Fruit fly (Drosophila melanogaster): Measurements from ENCODE around the gene ScsbetaA.
A peak's percentile ranks its signal among the peaks of the same experiment; 100 is the strongest.

The ScsbetaA gene

DNA sequence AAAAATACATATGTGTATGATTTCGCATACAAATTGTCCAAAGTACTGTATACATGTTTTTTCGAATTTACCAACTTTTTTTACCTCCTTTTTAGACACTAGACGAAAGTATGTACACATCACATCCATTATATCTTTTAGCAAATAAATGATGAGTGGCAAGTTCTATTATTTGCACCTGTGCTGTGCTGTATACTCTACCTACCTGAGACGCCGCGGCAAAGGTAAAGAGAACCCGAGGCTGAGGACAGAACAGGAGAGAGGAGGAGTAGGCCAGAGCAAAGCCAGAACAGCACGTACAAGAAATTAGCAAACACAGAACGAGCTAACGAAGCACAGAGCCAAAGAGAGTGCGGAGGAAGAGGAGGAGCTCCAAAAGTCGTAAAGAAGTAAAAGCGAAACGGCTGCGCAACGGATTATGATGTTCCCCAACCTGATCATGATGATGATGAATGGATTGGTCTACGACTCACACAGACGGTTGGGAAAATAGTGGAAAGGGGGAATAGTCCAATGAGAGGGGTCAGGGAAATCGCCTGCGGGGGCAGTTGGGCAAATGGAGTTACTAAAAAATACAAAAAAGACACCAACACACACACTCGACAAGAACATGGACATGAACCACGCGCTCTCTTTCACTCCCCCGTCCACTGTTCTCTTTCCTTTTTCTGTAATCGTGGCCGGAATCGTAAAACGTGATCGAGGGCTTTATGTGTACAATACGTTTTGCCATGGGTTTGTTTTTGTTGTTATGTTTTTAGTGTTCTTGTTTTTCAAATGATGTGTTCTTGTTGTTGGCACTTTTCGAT lies 10.5 kb upstream of the ScsbetaA start (continued):
- no peak for TF ChIP-seq CG14860 (GFP tag; IDR thresholded peaks at IDR 0.05; ENCODE audit: partially characterized antibody)
- TF ChIP-seq pzg (GFP tag; optimal IDR thresholded peaks at IDR 0.05): no peak
- peak; percentile 39 for TF ChIP-seq kah (GFP tag; optimal IDR thresholded peaks at IDR 0.05)
- no peak for TF ChIP-seq Vsx1 (GFP tag; optimal IDR thresholded peaks at IDR 0.05)
- peak; percentile 81 for TF ChIP-seq crol (GFP tag; IDR thresholded peaks at IDR 0.05)
- peak; percentile 70 for TF ChIP-seq CG17385 (GFP tag; optimal IDR thresholded peaks at IDR 0.05)
- peak; percentile 48 for TF ChIP-seq CG4328 (GFP tag; optimal IDR thresholded peaks at IDR 0.05)
- TF ChIP-seq H2.0 (GFP tag; IDR thresholded peaks at IDR 0.05): 0 out of 2 replicates have a peak, but pooled peaks have one; percentile 6
- TF ChIP-seq dysf (GFP tag; IDR thresholded peaks at IDR 0.05): peak; percentile 75
- no peak for TF ChIP-seq ro (GFP tag; IDR thresholded peaks at IDR 0.05)
- peak; percentile 73 for TF ChIP-seq Ssrp (tag; optimal IDR thresholded peaks at IDR 0.05)
- TF ChIP-seq yki (optimal IDR thresholded peaks at IDR 0.05): no peak
- peak; percentile 35 for TF ChIP-seq NC2α (GFP tag; optimal IDR thresholded peaks at IDR 0.05)
- peak; percentile 28; the same call in 1 of the 2 replicates for TF ChIP-seq seq (GFP tag; IDR thresholded peaks at IDR 0.05)
- TF ChIP-seq gcm2 (GFP tag; optimal IDR thresholded peaks at IDR 0.05): no peak
- TF ChIP-seq Dref (GFP tag; IDR thresholded peaks at IDR 0.05): no peak
- TF ChIP-seq CG1024 (GFP tag; IDR thresholded peaks at IDR 0.05): peak; percentile 40; the same call in 1 of the 2 replicates
- TF ChIP-seq E2f2 (GFP tag; IDR thresholded peaks at IDR 0.05): peak; percentile 41; the same call in 1 of the 2 replicates
- TF ChIP-seq ems (GFP tag; optimal IDR thresholded peaks at IDR 0.05): peak; percentile 6
- peak; percentile 37 for TF ChIP-seq CG18011 (GFP tag; optimal IDR thresholded peaks at IDR 0.05)
- no peak for TF ChIP-seq HmgD (GFP tag; optimal IDR thresholded peaks at IDR 0.05)
- peak; percentile 81 for TF ChIP-seq nerfin-1 (tag; optimal IDR thresholded peaks at IDR 0.05)
- peak; percentile 45 for TF ChIP-seq CG5245 (GFP tag; optimal IDR thresholded peaks at IDR 0.05)
- peak; percentile 96 for TF ChIP-seq kni (GFP tag; optimal IDR thresholded peaks at IDR 0.05)
- no peak for TF ChIP-seq bbx (GFP tag; IDR thresholded peaks at IDR 0.05; ENCODE audit: partially characterized antibody)
- no peak for TF ChIP-seq CG8478 (optimal IDR thresholded peaks at IDR 0.05)
- TF ChIP-seq Side (GFP tag; optimal IDR thresholded peaks at IDR 0.05): peak; percentile 69
- TF ChIP-seq nau (GFP tag; optimal IDR thresholded peaks at IDR 0.05): peak; percentile 44
- no peak for TF ChIP-seq CG42726 (GFP tag; IDR thresholded peaks at IDR 0.05; ENCODE audit: partially characterized antibody)
- TF ChIP-seq cato (GFP tag; optimal IDR thresholded peaks at IDR 0.05; ENCODE audit: borderline replicate concordance): peak; percentile 59
- peak; percentile 52 for TF ChIP-seq tx (GFP tag; optimal IDR thresholded peaks at IDR 0.05)
- TF ChIP-seq Myb (GFP tag; optimal IDR thresholded peaks at IDR 0.05): peak; percentile 43
- TF ChIP-seq CG2875 (GFP tag; optimal IDR thresholded peaks at IDR 0.05): peak; percentile 69
- peak; percentile 84 for TF ChIP-seq CG4404 (GFP tag; IDR thresholded peaks at IDR 0.05)
- TF ChIP-seq CG34422 (GFP tag; IDR thresholded peaks at IDR 0.05): no peak
- TF ChIP-seq CG14965 (GFP tag; optimal IDR thresholded peaks at IDR 0.05; ENCODE audit: borderline replicate concordance): no peak
- peak; percentile 77 for TF ChIP-seq Six4 (GFP tag; optimal IDR thresholded peaks at IDR 0.05)
- no peak for TF ChIP-seq YL-1 (GFP tag; optimal IDR thresholded peaks at IDR 0.05)
- no peak for TF ChIP-seq CG10321 (GFP tag; IDR thresholded peaks at IDR 0.05)
- peak; percentile 34; the same call in 1 of the 2 replicates for TF ChIP-seq sens-2 (GFP tag; IDR thresholded peaks at IDR 0.05)
- peak; percentile 82 for TF ChIP-seq CG4360 (GFP tag; IDR thresholded peaks at IDR 0.05)
- peak; percentile 42; the same call in 1 of the 3 replicates for TF ChIP-seq H15 (GFP tag; IDR thresholded peaks at IDR 0.05)
- no peak for TF ChIP-seq h (optimal IDR thresholded peaks at IDR 0.05)
- peak; percentile 25 for TF ChIP-seq HLH54F (GFP tag; optimal IDR thresholded peaks at IDR 0.05)
- peak; percentile 60 for TF ChIP-seq ssp (GFP tag; IDR thresholded peaks at IDR 0.05)
- TF ChIP-seq grn (GFP tag; optimal IDR thresholded peaks at IDR 0.05): no peak
- TF ChIP-seq mirr (GFP tag; optimal IDR thresholded peaks at IDR 0.05): no peak
- TF ChIP-seq CG2712 (tag; optimal IDR thresholded peaks at IDR 0.05): peak; percentile 94
- TF ChIP-seq CG3726 (GFP tag; IDR thresholded peaks at IDR 0.05): no peak
- TF ChIP-seq dimm (GFP tag; IDR thresholded peaks at IDR 0.05): no peak
- peak; percentile 63 to 76 for TF ChIP-seq dpn (GFP tag; optimal IDR thresholded peaks at IDR 0.05)
